Worm (Caenorhabditis elegans): ENCODE data around the gene acds-10.

acds-10 gene

ce11 chrV:5780713-5781360 lies 33.2 kb downstream of the acds-10 start, which contains the start of gene F44E7.5 (continued):
- TF ChIP-seq sdz-12 (GFP tag; optimal IDR thresholded peaks at IDR 0.05): no peak
- TF ChIP-seq hmg-1.1 (GFP tag; IDR thresholded peaks at IDR 0.05): peak; percentile 47
- no peak for TF ChIP-seq zfp-3 (GFP tag; conservative IDR thresholded peaks at IDR 0.05)
- no peak for TF ChIP-seq lir-3 (tag; optimal IDR thresholded peaks at IDR 0.05)
- no peak for TF ChIP-seq tra-1 (GFP tag; IDR thresholded peaks at IDR 0.05)
- no peak for TF ChIP-seq daf-16 (GFP tag; optimal IDR thresholded peaks at IDR 0.05)
- peak; percentile 77 for TF ChIP-seq daf-16 (tag; optimal IDR thresholded peaks at IDR 0.05)

- no peak for TF ChIP-seq tag-97 (GFP tag; IDR thresholded peaks at IDR 0.05)
- TF ChIP-seq madf-5 (GFP tag; IDR thresholded peaks at IDR 0.05): no peak
- TF ChIP-seq ceh-28 (tag; optimal IDR thresholded peaks at IDR 0.05): no peak
- TF ChIP-seq unc-62 (GFP tag; optimal IDR thresholded peaks at IDR 0.05 in 1 of 2): peak in 1 of 2 experiments; percentile 41
- TF ChIP-seq unc-62 (tag; optimal IDR thresholded peaks at IDR 0.05): no peak
- TF ChIP-seq vab-7 (GFP tag; IDR thresholded peaks at IDR 0.05): no peak
- TF ChIP-seq egl-27 (tag; optimal IDR thresholded peaks at IDR 0.05): no peak
- no peak for TF ChIP-seq nhr-11 (tag; optimal IDR thresholded peaks at IDR 0.05)
- no peak for TF ChIP-seq skn-1 (tag; optimal IDR thresholded peaks at IDR 0.05)
Measured at ce11 chrV:5782687-5783086, 35.1 kb downstream of the acds-10 start, which contains the start of gene fbxa-183. TSS of gene fbxa-183 (minus strand) at chrV:5782787.

ce11 chrV:5785372-5785771 lies 37.8 kb downstream of the acds-10 start, which contains the start of gene F44E7.7:
TSS of gene F44E7.7 (minus strand) at chrV:5785472.
- TF ChIP-seq egl-27 (tag; optimal IDR thresholded peaks at IDR 0.05) (no peak), ztf-11 (tag; optimal IDR thresholded peaks at IDR 0.05) (no peak), lin-13 (GFP tag; optimal IDR thresholded peaks at IDR 0.05) (no peak), Y105C5A.15 (GFP tag; IDR thresholded peaks at IDR 0.05) (no peak), madf-9 (GFP tag; conservative IDR thresholded peaks at IDR 0.05) (no peak), unc-62 (GFP tag; optimal IDR thresholded peaks at IDR 0.05 in 1 of 2) (no peak), unc-62 (tag; optimal IDR thresholded peaks at IDR 0.05) (no peak), dpl-1 (GFP tag; optimal IDR thresholded peaks at IDR 0.05) (no peak), F10B5.3 (tag; optimal IDR thresholded peaks at IDR 0.05) (no peak), ztf-7 (tag; optimal IDR thresholded peaks at IDR 0.05) (no peak), vab-7 (GFP tag; IDR thresholded peaks at IDR 0.05) (no peak), set-16 (GFP tag; IDR thresholded peaks at IDR 0.05) (no peak), madf-5 (GFP tag; IDR thresholded peaks at IDR 0.05) (no peak), snpc-4 (tag; optimal IDR thresholded peaks at IDR 0.05) (no peak), aha-1 (tag) (no peak), ceh-44 (GFP tag; IDR thresholded peaks at IDR 0.05) (no peak), nhr-11 (tag; optimal IDR thresholded peaks at IDR 0.05) (no peak), lim-7 (GFP tag; IDR thresholded peaks at IDR 0.05) (no peak), attf-4 (tag; optimal IDR thresholded peaks at IDR 0.05) (no peak)

- TF ChIP-seq aha-1 (tag) (no peak), dmd-9 (GFP tag; IDR thresholded peaks at IDR 0.05) (no peak), pqm-1 (tag; optimal IDR thresholded peaks at IDR 0.05) (peak; percentile 38), nhr-11 (tag; optimal IDR thresholded peaks at IDR 0.05) (no peak), mep-1 (tag; optimal IDR thresholded peaks at IDR 0.05) (no peak), lim-7 (GFP tag; IDR thresholded peaks at IDR 0.05) (no peak), lsy-2 (tag; optimal IDR thresholded peaks at IDR 0.05) (no peak), skn-1 (tag; optimal IDR thresholded peaks at IDR 0.05) (no peak), nhr-48 (tag; optimal IDR thresholded peaks at IDR 0.05) (no peak), egl-43 (GFP tag; IDR thresholded peaks at IDR 0.05) (peak; percentile 19; the same call in 1 of the 2 replicates), dve-1 (tag; optimal IDR thresholded peaks at IDR 0.05; ENCODE audit: insufficient read depth) (peak; percentile 5), F49E8.2 (tag; optimal IDR thresholded peaks at IDR 0.05; ENCODE audit: borderline replicate concordance) (no peak), ctbp-1 (GFP tag; IDR thresholded peaks at IDR 0.05) (no peak), nhr-42 (GFP tag; IDR thresholded peaks at IDR 0.05) (no peak), pha-4 (GFP tag; IDR thresholded peaks at IDR 0.05) (no peak), pha-4 (tag; optimal IDR thresholded peaks at IDR 0.05) (no peak), zfp-3 (GFP tag; conservative IDR thresholded peaks at IDR 0.05) (no peak), rbr-2 (tag; optimal IDR thresholded peaks at IDR 0.05) (no peak), daf-16 (GFP tag; optimal IDR thresholded peaks at IDR 0.05) (no peak), daf-16 (tag; optimal IDR thresholded peaks at IDR 0.05) (no peak), mdl-1 (tag; optimal IDR thresholded peaks at IDR 0.05) (no peak), ceh-28 (tag; optimal IDR thresholded peaks at IDR 0.05) (no peak), hlh-11 (tag; optimal IDR thresholded peaks at IDR 0.05) (peak; percentile 10), unc-62 (GFP tag; optimal IDR thresholded peaks at IDR 0.05 in 1 of 2) (no peak), unc-62 (tag; optimal IDR thresholded peaks at IDR 0.05) (no peak), tra-1 (GFP tag; IDR thresholded peaks at IDR 0.05) (no peak), mxl-3 (GFP tag; optimal IDR thresholded peaks at IDR 0.05) (no peak)
Measured at ce11 chrV:5788650-5789049, 41.0 kb downstream of the acds-10 start.
